Worm (Caenorhabditis elegans) whole organism, L3 larva: ENCODE measurements around the gene clx-1.

ENCODE experiments used
- egl-27 ChIP-seq: sonication (generic microtip); optimal IDR thresholded peaks from 4 replicates; lab custom pipeline; 2017; ENCODE audit warnings: missing biosample characterization, missing genetic modification reagents, missing genetic modification characterization
- elt-2 ChIP-seq: sonication (generic microtip); optimal IDR thresholded peaks from 2 replicates; lab custom pipeline; 2016; ENCODE audit warnings: missing genetic modification reagents, mild to moderate bottlenecking, missing genetic modification characterization, missing compliant biosample characterization
- eor-1 ChIP-seq, 2 experiments: fragments of 150-350 bp; optimal IDR thresholded peaks; 2 replicates each; lab custom pipeline; 2014 to 2018; ENCODE audit warnings: missing biosample characterization in 2 of 2, missing genetic modification characterization in 2 of 2
- fkh-10 ChIP-seq: sonication (generic microtip); optimal IDR thresholded peaks from 2 replicates; lab custom pipeline; 2017; ENCODE audit warnings: missing biosample characterization, missing genetic modification reagents, missing genetic modification characterization
- fos-1 ChIP-seq: fragments of 150-350 bp; optimal IDR thresholded peaks from 2 replicates; lab custom pipeline; 2014; ENCODE audit warnings: missing biosample characterization, missing genetic modification characterization
- mdl-1 ChIP-seq: fragments of 150-350 bp; optimal IDR thresholded peaks from 2 replicates; lab custom pipeline; 2014; ENCODE audit warnings: missing biosample characterization, missing genetic modification characterization
- nhr-237 ChIP-seq: fragments of 150-350 bp; optimal IDR thresholded peaks from 2 replicates; lab custom pipeline; 2014; ENCODE audit warnings: missing biosample characterization, missing genetic modification characterization
- nhr-25 ChIP-seq: sonication (generic microtip); optimal IDR thresholded peaks from 2 replicates; lab custom pipeline; 2017; ENCODE audit warnings: missing biosample characterization, missing genetic modification characterization
- nhr-28 ChIP-seq: fragments of 150-350 bp; optimal IDR thresholded peaks from 2 replicates; lab custom pipeline; 2014; ENCODE audit warnings: missing biosample characterization, missing genetic modification characterization
- nhr-67 ChIP-seq: fragments of 150-350 bp; optimal IDR thresholded peaks from 2 replicates; lab custom pipeline; 2014; ENCODE audit warnings: missing biosample characterization, missing genetic modification characterization
- pqm-1 ChIP-seq: fragments of 150-350 bp; optimal IDR thresholded peaks from 2 replicates; lab custom pipeline; 2017; ENCODE audit warnings: missing biosample characterization, missing genetic modification characterization, inconsistent platforms
- ztf-11 ChIP-seq: fragments of 150-350 bp; optimal IDR thresholded peaks from 2 replicates; lab custom pipeline; 2014; ENCODE audit warnings: missing biosample characterization, missing genetic modification characterization

DNA sequence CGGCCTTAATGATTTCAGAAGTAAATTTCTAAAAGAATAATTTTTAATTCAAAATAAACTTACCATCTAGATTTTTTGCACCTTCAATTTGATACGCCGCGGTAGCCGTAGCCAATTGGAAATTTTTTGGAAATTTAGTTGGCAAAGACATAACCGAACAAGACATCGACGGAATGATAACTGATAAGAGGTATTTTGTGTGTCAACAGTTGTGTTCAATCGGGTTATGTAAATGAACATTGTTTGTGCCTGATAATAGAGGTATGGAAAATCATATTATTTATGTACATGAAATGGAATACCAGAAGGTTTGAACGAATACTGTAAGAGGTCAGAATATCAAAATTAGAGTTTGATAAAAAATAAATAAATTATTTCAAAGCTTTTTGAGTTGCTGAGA lies 13.4 kb downstream of the clx-1 start, which contains the start of gene klo-1:
- TF ChIP-seq ztf-11 (tag; lab: Kevin White, UChicago) (no peak), elt-2 (peak; percentile 88), mdl-1 (tag; lab: Kevin White, UChicago) (no peak), nhr-237 (no peak), fos-1 (no peak), egl-27 (tag; lab: Kevin White, UChicago) (no peak), fkh-10 (GFP tag; lab: Kevin White, UChicago) (no peak), nhr-67 (no peak), nhr-25 (tag; lab: Kevin White, UChicago) (no peak), eor-1 (tag; optimal IDR thresholded peaks at IDR 0.05; lab: Kevin White, UChicago) (no peak), nhr-28 (tag; lab: Kevin White, UChicago) (no peak), pqm-1 (tag; lab: Kevin White, UChicago) (peak; percentile 52)
